Worm (Caenorhabditis elegans) whole organism, midembryonic: Measurements from ENCODE around the gene T15H9.4.

ENCODE experiments used
- T22C8.4 ChIP-seq: fragments of 200-800 bp; sonication (Bioruptor generic); IDR thresholded peaks from 2 replicates; pipeline ENCODE4 v1.3.6; 2022; ENCODE audit warnings: missing genetic modification characterization, missing compliant biosample characterization
- flt-1 ChIP-seq: fragments of 200-800 bp; sonication (Bioruptor generic); IDR thresholded peaks from 2 replicates; pipeline ENCODE4 v1.3.6; 2022; ENCODE audit warnings: missing genetic modification characterization, missing compliant biosample characterization
- klf-2 ChIP-seq: fragments of 200-800 bp; sonication (Bioruptor generic); conservative IDR thresholded peaks from 2 replicates; pipeline ENCODE4 v1.3.6; 2022; ENCODE audit warnings: missing genetic modification reagents, missing genetic modification characterization, missing compliant biosample characterization
- tab-1 ChIP-seq: fragments of 200-800 bp; sonication (Bioruptor generic); IDR thresholded peaks from 2 replicates; pipeline ENCODE4 v1.3.6; 2022; ENCODE audit warnings: missing genetic modification characterization, missing compliant biosample characterization
- ztf-29 ChIP-seq: fragments of 200-800 bp; sonication (Bioruptor generic); IDR thresholded peaks from 2 replicates; pipeline ENCODE4 v1.3.6; 2022; ENCODE audit warnings: missing genetic modification reagents, missing genetic modification characterization, missing compliant biosample characterization

- TF ChIP-seq flt-1 = peak; percentile 97
- peak; percentile 83 for TF ChIP-seq klf-2 (GFP tag; lab: Robert Waterston, UW)
- TF ChIP-seq ztf-29 (GFP tag; lab: Robert Waterston, UW) = peak; percentile 83
- peak; percentile 89 for TF ChIP-seq T22C8.4 (GFP tag; lab: Robert Waterston, UW)
- TF ChIP-seq tab-1 (GFP tag; lab: Robert Waterston, UW) = peak; percentile 97
Measured at ce11 chrII:9566045-9566444, 45.6 kb upstream of the T15H9.4 start.
